Worm (Caenorhabditis elegans) whole organism, mixed stage, embryonic: ENCODE measurements around the gene Y75B7B.2.

Experiments used
- ceh-83 ChIP-seq: fragments of 200-800 bp; sonication (Bioruptor generic); optimal IDR thresholded peaks from 2 replicates; lab custom pipeline; 2018; ENCODE audit warnings: mild to moderate bottlenecking, missing genetic modification characterization, missing compliant biosample characterization
- drap-1 ChIP-seq: fragments of 200-800 bp; sonication (Bioruptor generic); optimal IDR thresholded peaks from 3 replicates; lab custom pipeline; 2018; ENCODE audit warnings: mild to moderate bottlenecking, missing genetic modification characterization, missing compliant biosample characterization
- nhr-237 ChIP-seq: fragments of 150-350 bp; optimal IDR thresholded peaks from 2 replicates; lab custom pipeline; 2014; ENCODE audit warnings: missing biosample characterization, missing genetic modification characterization
- nhr-28 ChIP-seq: fragments of 150-350 bp; optimal IDR thresholded peaks from 2 replicates; lab custom pipeline; 2014; ENCODE audit warnings: missing biosample characterization, missing genetic modification characterization
- tbx-8 ChIP-seq: fragments of 200-800 bp; sonication (Bioruptor generic); optimal IDR thresholded peaks from 2 replicates; lab custom pipeline; 2018; ENCODE audit warnings: mild to moderate bottlenecking, missing genetic modification characterization, moderate library complexity, missing compliant biosample characterization
- unc-120 ChIP-seq: sonication (generic microtip); optimal IDR thresholded peaks from 2 replicates; lab custom pipeline; 2017; ENCODE audit warnings: missing genetic modification characterization, missing compliant biosample characterization; ENCODE audit not compliant: poor library complexity, severe bottlenecking
- unc-62 ChIP-seq: fragments of 150-350 bp; optimal IDR thresholded peaks from 2 replicates; lab custom pipeline; 2014; ENCODE audit warnings: missing biosample characterization, missing genetic modification reagents, missing genetic modification characterization

Gene Y75B7B.2

ce11 chrV:1226239-1226638 is 49.6 kb downstream of the Y75B7B.2 start:
- TF ChIP-seq unc-62 (GFP tag; lab: Kevin White, UChicago) = no peak
- TF ChIP-seq nhr-28 (tag; lab: Kevin White, UChicago) = no peak
- TF ChIP-seq tbx-8 (GFP tag; lab: Kevin White, UChicago) = no peak
- TF ChIP-seq ceh-83 (GFP tag; lab: Kevin White, UChicago) = no peak
- TF ChIP-seq nhr-237 = no peak
- no peak for TF ChIP-seq drap-1 (GFP tag; lab: Kevin White, UChicago)
- TF ChIP-seq unc-120 (tag; lab: Kevin White, UChicago) = no peak
